Worm (Caenorhabditis elegans) whole organism, L2 larva: ENCODE results near the gene dis-3.

Source experiments
- R02D3.7 ChIP-seq: fragments of 150-350 bp; optimal IDR thresholded peaks from 2 replicates; lab custom pipeline; 2014; ENCODE audit warnings: missing biosample characterization, missing genetic modification characterization
- ZK546.5 ChIP-seq: sonication (generic microtip); optimal IDR thresholded peaks from 2 replicates; lab custom pipeline; 2017; ENCODE audit warnings: missing biosample characterization, missing genetic modification characterization
- elt-1 ChIP-seq: fragments of 150-350 bp; optimal IDR thresholded peaks from 2 replicates; lab custom pipeline; 2014; ENCODE audit warnings: missing biosample characterization, missing genetic modification characterization
- fos-1 ChIP-seq: fragments of 150-350 bp; optimal IDR thresholded peaks from 2 replicates; lab custom pipeline; 2014; ENCODE audit warnings: missing biosample characterization, missing genetic modification characterization
- mdl-1 ChIP-seq, 2 experiments: fragments of 150-350 bp in 1 of 2; sonication (generic microtip) in 1 of 2; optimal IDR thresholded peaks; 2 replicates each; lab custom pipeline; 2017; ENCODE audit warnings: missing biosample characterization in 2 of 2, missing genetic modification characterization in 2 of 2
- nhr-12 ChIP-seq: fragments of 150-350 bp; optimal IDR thresholded peaks from 2 replicates; lab custom pipeline; 2014; ENCODE audit warnings: missing biosample characterization, missing genetic modification characterization
- nhr-129 ChIP-seq: fragments of 150-350 bp; optimal IDR thresholded peaks from 2 replicates; lab custom pipeline; 2014; ENCODE audit warnings: missing biosample characterization, missing genetic modification characterization
- nhr-237 ChIP-seq: fragments of 150-350 bp; optimal IDR thresholded peaks from 2 replicates; lab custom pipeline; 2014; ENCODE audit warnings: missing biosample characterization, missing genetic modification characterization
- nhr-25 ChIP-seq: fragments of 150-350 bp; sonication (generic microtip); optimal IDR thresholded peaks from 3 replicates; lab custom pipeline; 2014; ENCODE audit warnings: missing biosample characterization, missing genetic modification characterization
- nhr-6 ChIP-seq: fragments of 150-350 bp; optimal IDR thresholded peaks from 2 replicates; lab custom pipeline; 2014; ENCODE audit warnings: missing biosample characterization, missing genetic modification characterization
- nhr-77 ChIP-seq: fragments of 150-350 bp; optimal IDR thresholded peaks from 2 replicates; lab custom pipeline; 2014; ENCODE audit warnings: missing biosample characterization, missing genetic modification characterization
- unc-62 ChIP-seq: fragments of 150-350 bp; optimal IDR thresholded peaks from 2 replicates; lab custom pipeline; 2014; ENCODE audit warnings: missing biosample characterization, missing genetic modification reagents, missing genetic modification characterization
- zag-1 ChIP-seq: fragments of 150-350 bp; optimal IDR thresholded peaks from 2 replicates; lab custom pipeline; 2014; ENCODE audit warnings: missing biosample characterization, missing genetic modification characterization
- ztf-4 ChIP-seq: fragments of 150-350 bp; optimal IDR thresholded peaks from 2 replicates; lab custom pipeline; 2014; ENCODE audit warnings: missing biosample characterization, missing genetic modification characterization

DNA sequence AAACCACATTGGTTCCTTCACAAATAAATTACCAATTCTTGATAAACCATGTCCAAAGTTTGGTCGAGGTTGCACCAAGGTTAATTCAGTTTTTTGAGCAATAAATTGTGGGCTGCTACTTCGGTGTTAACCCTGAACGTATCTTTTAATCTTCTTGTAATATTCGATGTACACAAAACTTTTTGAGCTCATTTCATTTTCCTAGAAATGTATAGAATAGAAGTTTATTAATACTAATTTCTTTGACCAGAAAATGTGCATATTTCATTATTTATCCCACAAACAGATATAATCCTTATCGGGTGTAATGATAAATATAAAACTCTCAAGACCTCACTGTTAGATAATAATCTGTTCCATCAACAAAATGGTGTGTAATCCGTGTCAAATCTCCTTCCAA, 33.1 kb upstream of the dis-3 start:
- TF ChIP-seq R02D3.7 (tag; lab: Kevin White, UChicago) (no peak), nhr-6 (tag; lab: Kevin White, UChicago) (no peak), fos-1 (tag; lab: Kevin White, UChicago) (no peak), nhr-237 (tag; lab: Kevin White, UChicago) (no peak), nhr-129 (tag; lab: Kevin White, UChicago) (no peak), mdl-1 (tag; optimal IDR thresholded peaks at IDR 0.05; lab: Kevin White, UChicago) (no peak), nhr-77 (tag; lab: Kevin White, UChicago) (no peak), ZK546.5 (tag; lab: Kevin White, UChicago) (no peak), ztf-4 (tag; lab: Kevin White, UChicago) (no peak), zag-1 (tag; lab: Kevin White, UChicago) (no peak), elt-1 (tag; lab: Kevin White, UChicago) (no peak), nhr-25 (tag; lab: Kevin White, UChicago) (no peak), unc-62 (no peak), nhr-12 (no peak)
